Fruit fly (Drosophila melanogaster) Kc167 (cell line): ENCODE measurements around the gene MED10.

Source experiments
- Myc ChIP-seq: fragments of >200 bp; optimal IDR thresholded peaks from 2 replicates; lab custom pipeline; 2017; ENCODE audit warnings: missing external identifiers
- Sin3A ChIP-seq: fragments of >200 bp; optimal IDR thresholded peaks from 2 replicates; lab custom pipeline; 2018; ENCODE audit warnings: missing external identifiers
- h ChIP-seq: fragments of >200 bp; optimal IDR thresholded peaks from 3 replicates; lab custom pipeline; 2018; ENCODE audit warnings: missing external identifiers
- insv ChIP-seq: fragments of >200 bp; optimal IDR thresholded peaks from 3 replicates; lab custom pipeline; 2018; ENCODE audit warnings: missing external identifiers
- psq ChIP-seq: fragments of >200 bp; optimal IDR thresholded peaks from 2 replicates; lab custom pipeline; 2017; ENCODE audit warnings: missing external identifiers
- ttk ChIP-seq: sonication (Bioruptor generic); optimal IDR thresholded peaks from 2 replicates; lab custom pipeline; 2017; ENCODE audit warnings: missing external identifiers

MED10 gene

DNA sequence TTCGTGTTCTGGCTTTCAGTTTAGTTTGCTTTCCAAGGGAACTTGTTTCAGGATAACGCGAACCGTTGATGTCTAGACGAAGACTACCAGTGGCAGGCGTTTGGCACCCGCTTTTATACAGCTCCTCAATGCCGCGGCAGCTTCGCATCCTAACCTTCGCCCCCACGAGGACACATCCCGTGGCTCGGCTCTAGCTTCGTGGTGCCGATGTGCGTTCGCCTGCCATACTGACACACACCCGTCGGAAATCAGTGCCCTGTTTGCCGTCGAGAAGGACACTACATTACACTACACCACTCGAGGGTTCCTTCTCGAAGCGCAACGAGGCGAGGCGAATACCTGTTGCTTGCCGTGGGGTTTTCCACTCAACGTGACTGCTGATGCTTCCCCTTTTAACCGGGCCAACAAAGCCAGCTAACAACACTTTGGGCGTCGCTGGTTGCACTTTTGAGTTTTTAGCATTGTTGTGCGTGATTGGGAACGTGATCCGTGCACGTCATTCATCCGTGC lies 25.3 kb downstream of the MED10 start, which contains the start of gene CG13054:
CG13054 (minus strand) TSS at position 74 of the 510 bp plus-strand sequence.
- TF ChIP-seq ttk (lab: Kevin White, UChicago) (no peak), Myc (no peak), psq (lab: Kevin White, UChicago) (no peak), insv (lab: Kevin White, UChicago) (no peak), Sin3A (lab: Kevin White, UChicago) (no peak), h (lab: Kevin White, UChicago) (no peak)

DNA sequence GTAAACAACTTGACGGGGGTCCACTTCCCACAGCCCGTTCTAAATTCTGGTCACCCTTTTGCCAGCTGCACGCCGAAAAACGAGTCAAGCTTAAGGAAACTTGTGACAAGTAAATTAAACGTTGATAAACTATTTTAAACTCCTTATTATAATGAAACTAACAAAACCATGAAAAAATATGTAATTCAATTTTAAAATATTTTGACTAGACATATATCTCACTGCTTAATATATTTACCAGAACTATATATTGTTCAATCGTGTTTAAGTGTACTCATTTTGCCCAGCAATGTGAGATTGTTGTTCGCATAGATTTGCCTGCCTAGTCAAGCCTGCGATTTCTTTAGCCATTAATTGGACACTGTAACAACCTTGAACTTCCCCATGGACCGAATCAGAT lies 27.7 kb downstream of the MED10 start, which contains the start of gene CG13053:
CG13053 (minus strand) TSS at position 171 of the 400 bp plus-strand sequence.
- no peak for TF ChIP-seq Sin3A (lab: Kevin White, UChicago)

- TF ChIP-seq insv (lab: Kevin White, UChicago): no peak
- TF ChIP-seq Myc: no peak
- no peak for TF ChIP-seq Sin3A (lab: Kevin White, UChicago)
- no peak for TF ChIP-seq ttk (lab: Kevin White, UChicago)
- TF ChIP-seq psq (lab: Kevin White, UChicago): no peak
- TF ChIP-seq h (lab: Kevin White, UChicago): no peak
Measured at dm6 chr3L:16261505-16261904, 29.6 kb downstream of the MED10 start, which contains the start of gene CG34247. CG34247 (minus strand) TSS chr3L:16261605.

DNA sequence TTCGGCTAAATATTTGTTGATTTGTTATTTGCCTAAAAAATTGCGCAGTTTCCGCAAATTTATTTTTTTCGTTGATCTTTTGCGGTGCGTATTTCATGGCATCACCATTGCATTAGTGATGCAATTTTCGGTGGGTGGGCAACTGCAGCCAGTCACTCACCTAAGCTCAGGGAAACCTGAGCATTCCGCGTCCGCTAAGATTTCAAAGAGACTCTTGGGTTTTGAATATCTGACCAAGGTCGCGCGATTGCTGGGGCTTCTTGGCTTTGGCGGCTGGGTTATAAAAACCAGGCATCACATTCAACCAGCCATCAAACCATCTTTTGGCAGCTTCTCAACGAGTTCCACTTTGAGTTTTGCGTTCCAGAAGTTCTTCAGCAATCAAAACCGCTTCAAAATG lies 30.6 kb downstream of the MED10 start, which contains the start of gene CG13071:
CG13071 (plus strand) TSS at position 301 of the 400 bp plus-strand sequence.
- no peak for TF ChIP-seq psq (lab: Kevin White, UChicago)
- no peak for TF ChIP-seq Myc
- no peak for TF ChIP-seq ttk (lab: Kevin White, UChicago)
- TF ChIP-seq Sin3A (lab: Kevin White, UChicago): no peak
- TF ChIP-seq h (lab: Kevin White, UChicago): no peak
- no peak for TF ChIP-seq insv (lab: Kevin White, UChicago)

DNA sequence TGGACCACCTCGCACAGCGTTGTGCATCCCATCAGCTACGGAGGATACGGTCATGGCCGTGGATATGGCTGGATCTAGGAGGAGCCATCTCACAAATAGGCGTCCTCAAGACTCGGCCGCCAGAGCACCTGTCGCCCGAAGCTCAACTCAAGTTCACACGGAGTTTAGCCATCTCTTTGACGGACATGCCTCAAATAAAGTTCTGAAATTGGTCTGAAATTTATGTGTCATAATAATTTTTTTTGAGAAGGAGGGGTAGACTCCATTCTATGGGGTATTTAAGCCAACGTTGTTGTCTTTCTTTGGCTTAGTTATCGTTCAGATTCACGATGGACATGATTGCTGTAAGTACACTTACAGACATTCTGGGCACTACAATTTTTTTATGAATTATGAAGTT lies 31.2 kb downstream of the MED10 start, which contains the start of gene CG13070:
CG13070 (plus strand) TSS at position 301 of the 400 bp plus-strand sequence.
- TF ChIP-seq h (lab: Kevin White, UChicago) (no peak), Myc (no peak), psq (lab: Kevin White, UChicago) (no peak), Sin3A (lab: Kevin White, UChicago) (no peak), insv (lab: Kevin White, UChicago) (no peak), ttk (lab: Kevin White, UChicago) (no peak)

dm6 chr3L:16265000-16265399 lies 33.1 kb downstream of the MED10 start, which contains the start of the genes CG13051 and CG13069:
CG13051 (minus strand) TSS chr3L:16265100.
CG13069 (plus strand) TSS chr3L:16265385.
- TF ChIP-seq insv (lab: Kevin White, UChicago) (no peak), psq (lab: Kevin White, UChicago) (no peak), ttk (lab: Kevin White, UChicago) (no peak), h (lab: Kevin White, UChicago) (no peak), Sin3A (lab: Kevin White, UChicago) (no peak), Myc (no peak)

DNA sequence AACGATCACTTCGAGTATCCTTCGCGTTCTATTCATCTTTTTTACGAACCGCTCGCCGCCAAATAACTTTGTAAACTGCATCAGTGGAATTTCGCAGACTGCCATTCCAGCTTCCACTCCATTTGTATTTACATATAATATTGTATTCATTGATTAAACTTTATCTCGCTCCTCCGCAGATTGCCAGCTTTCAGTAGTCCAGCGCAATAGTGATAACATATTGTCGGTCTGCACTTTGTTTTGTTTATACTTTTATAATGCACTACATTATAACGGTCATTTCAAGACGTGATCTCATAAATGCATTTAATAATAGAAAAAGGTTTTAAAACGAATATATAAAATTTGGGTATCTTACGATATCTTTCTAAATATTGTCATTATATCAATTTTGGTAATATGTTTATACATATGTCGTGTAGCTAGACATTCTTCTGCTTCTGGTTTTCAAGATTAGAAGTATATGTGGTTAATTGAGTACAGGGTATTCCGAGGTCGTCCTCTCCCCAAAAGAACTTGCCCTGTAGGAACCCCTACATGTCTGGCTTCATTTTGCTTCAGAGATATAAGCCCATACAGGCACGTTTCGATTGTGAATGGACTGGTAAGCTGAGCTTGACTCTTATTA lies 36.3 kb downstream of the MED10 start, which contains the start of gene CG4950:
CG4950 (minus strand) TSS at position 51 of the 628 bp plus-strand sequence.
- TF ChIP-seq Sin3A (lab: Kevin White, UChicago): no peak
- TF ChIP-seq Myc: no peak
- no peak for TF ChIP-seq ttk (lab: Kevin White, UChicago)
- no peak for TF ChIP-seq h (lab: Kevin White, UChicago)
- TF ChIP-seq insv (lab: Kevin White, UChicago): no peak
- no peak for TF ChIP-seq psq (lab: Kevin White, UChicago)

- TF ChIP-seq Sin3A (lab: Kevin White, UChicago): no peak
- no peak for TF ChIP-seq insv (lab: Kevin White, UChicago)
- TF ChIP-seq psq (lab: Kevin White, UChicago): no peak
- no peak for TF ChIP-seq h (lab: Kevin White, UChicago)
- TF ChIP-seq Myc: no peak
- no peak for TF ChIP-seq ttk (lab: Kevin White, UChicago)
Measured at dm6 chr3L:16269092-16269491, 37.2 kb downstream of the MED10 start, which contains the start of gene CG13068. CG13068 (plus strand) TSS chr3L:16269392.

- TF ChIP-seq insv (lab: Kevin White, UChicago) (no peak), h (lab: Kevin White, UChicago) (no peak), Sin3A (lab: Kevin White, UChicago) (no peak), ttk (lab: Kevin White, UChicago) (no peak), Myc (no peak), psq (lab: Kevin White, UChicago) (no peak)
Measured at dm6 chr3L:16270802-16271332, 39.0 kb downstream of the MED10 start, which contains the start of the genes CG34248 and CG13067. CG34248 (minus strand) TSS chr3L:16270902. CG13067 (plus strand) TSS chr3L:16271282.

dm6 chr3L:16272338-16272959 lies 40.6 kb downstream of the MED10 start, which contains the start of gene CG13066:
CG13066 (plus strand) TSS chr3L:16272909.
- TF ChIP-seq ttk (lab: Kevin White, UChicago): no peak
- no peak for TF ChIP-seq h (lab: Kevin White, UChicago)
- TF ChIP-seq Sin3A (lab: Kevin White, UChicago): no peak
- no peak for TF ChIP-seq insv (lab: Kevin White, UChicago)
- TF ChIP-seq Myc: no peak
- TF ChIP-seq psq (lab: Kevin White, UChicago): no peak
